Fruit fly (Drosophila melanogaster) whole organism, prepupa: ENCODE measurements around the gene Pdss2.
A peak's percentile ranks its signal among the peaks of the same experiment; 100 is the strongest.

Experiments
- CG11294 ChIP-seq: fragments of 200-800 bp; sonication (Bioruptor generic); IDR thresholded peaks from 2 replicates; pipeline ENCODE4 v1.3.6; 2022; ENCODE audit warnings: missing biosample characterization, missing genetic modification characterization
- CG11762 ChIP-seq: fragments of 200-800 bp; sonication (Bioruptor generic); optimal IDR thresholded peaks from 3 replicates; lab custom pipeline; 2016; ENCODE audit warnings: missing biosample characterization, missing genetic modification characterization; ENCODE audit not compliant: insufficient read depth
- CG15336 ChIP-seq: fragments of 200-800 bp; sonication (Bioruptor generic); IDR thresholded peaks from 2 replicates; pipeline ENCODE4 v1.3.6; 2022; ENCODE audit warnings: missing biosample characterization, missing genetic modification characterization
- CG1621 ChIP-seq: fragments of 200-800 bp; sonication (Bioruptor generic); optimal IDR thresholded peaks from 3 replicates; lab custom pipeline; 2018; ENCODE audit warnings: missing biosample characterization, mild to moderate bottlenecking, missing genetic modification characterization
- CG16779 ChIP-seq: fragments of 200-800 bp; sonication (Bioruptor generic); optimal IDR thresholded peaks from 3 replicates; lab custom pipeline; 2017; ENCODE audit warnings: missing biosample characterization, mild to moderate bottlenecking, missing genetic modification characterization
- CG3032 ChIP-seq: fragments of 200-800 bp; optimal IDR thresholded peaks from 2 replicates; lab custom pipeline; 2019; ENCODE audit warnings: missing biosample characterization, mild to moderate bottlenecking, missing genetic modification characterization, moderate library complexity
- CG32006 ChIP-seq: fragments of 200-800 bp; sonication (Bioruptor generic); optimal IDR thresholded peaks from 3 replicates; lab custom pipeline; 2017; ENCODE audit warnings: missing biosample characterization, mild to moderate bottlenecking, missing genetic modification characterization
- CG3919 ChIP-seq: fragments of 200-800 bp; sonication (Bioruptor generic); optimal IDR thresholded peaks from 3 replicates; lab custom pipeline; 2016; ENCODE audit warnings: missing biosample characterization, missing genetic modification characterization
- CG6163 ChIP-seq: fragments of 200-800 bp; sonication (Bioruptor generic); IDR thresholded peaks from 3 replicates; pipeline ENCODE4 v1.3.6; 2022; ENCODE audit warnings: missing biosample characterization, missing genetic modification characterization
- CG6792 ChIP-seq: fragments of 200-800 bp; sonication (Bioruptor generic); optimal IDR thresholded peaks from 3 replicates; lab custom pipeline; 2016; ENCODE audit warnings: missing biosample characterization, missing genetic modification characterization
- CG6808 ChIP-seq: fragments of 200-800 bp; sonication (Bioruptor generic); optimal IDR thresholded peaks from 3 replicates; lab custom pipeline; 2017; ENCODE audit warnings: missing biosample characterization, missing genetic modification characterization, mild to moderate bottlenecking, moderate library complexity, missing genetic modification reagents
- CG6854 ChIP-seq: fragments of 200-800 bp; sonication (Bioruptor generic); optimal IDR thresholded peaks from 2 replicates; lab custom pipeline; 2017; ENCODE audit warnings: missing biosample characterization, mild to moderate bottlenecking, missing genetic modification characterization
- CG8632 ChIP-seq: fragments of 200-800 bp; sonication (Bioruptor generic); optimal IDR thresholded peaks from 3 replicates; lab custom pipeline; 2016; ENCODE audit warnings: missing biosample characterization, missing genetic modification characterization
- CG9139 ChIP-seq: fragments of 200-800 bp; sonication (Bioruptor generic); optimal IDR thresholded peaks from 3 replicates; lab custom pipeline; 2017; ENCODE audit warnings: missing biosample characterization, mild to moderate bottlenecking, missing genetic modification characterization
- Eip75B ChIP-seq: fragments of 200-800 bp; sonication (Bioruptor generic); optimal IDR thresholded peaks from 3 replicates; lab custom pipeline; 2016; ENCODE audit warnings: missing biosample characterization, missing genetic modification characterization
- Eip78C ChIP-seq: fragments of 200-800 bp; sonication (Bioruptor generic); peaks from one replicate; lab custom pipeline; 2016; ENCODE audit warnings: missing biosample characterization, missing genetic modification characterization
- Eip93F ChIP-seq: fragments of 200-800 bp; sonication (Bioruptor generic); optimal IDR thresholded peaks from 2 replicates; lab custom pipeline; 2016; ENCODE audit warnings: missing biosample characterization, mild to moderate bottlenecking, missing genetic modification characterization
- Ets21C ChIP-seq: fragments of 200-800 bp; sonication (Bioruptor generic); optimal IDR thresholded peaks from 3 replicates; lab custom pipeline; 2016; ENCODE audit warnings: missing biosample characterization, missing genetic modification characterization
- Ets96B ChIP-seq: fragments of 200-800 bp; optimal IDR thresholded peaks from 2 replicates; lab custom pipeline; 2019; ENCODE audit warnings: missing biosample characterization, mild to moderate bottlenecking, missing genetic modification characterization, moderate library complexity
- Hr39 ChIP-seq: fragments of 200-800 bp; sonication (Bioruptor generic); optimal IDR thresholded peaks from 2 replicates; lab custom pipeline; 2016; ENCODE audit warnings: missing biosample characterization, missing genetic modification characterization
- Hr4 ChIP-seq: fragments of 200-800 bp; sonication (Bioruptor generic); optimal IDR thresholded peaks from 3 replicates; lab custom pipeline; 2016; ENCODE audit warnings: missing biosample characterization, missing genetic modification characterization
- Lpt ChIP-seq: fragments of 200-800 bp; sonication (Bioruptor generic); optimal IDR thresholded peaks from 3 replicates; lab custom pipeline; 2016; ENCODE audit warnings: missing biosample characterization, missing genetic modification characterization
- Met ChIP-seq: fragments of 200-800 bp; sonication (Bioruptor generic); optimal IDR thresholded peaks from 3 replicates; lab custom pipeline; 2016; ENCODE audit warnings: missing biosample characterization, missing genetic modification characterization
- OdsH ChIP-seq: fragments of 200-800 bp; sonication (Bioruptor generic); optimal IDR thresholded peaks from 3 replicates; lab custom pipeline; 2016; ENCODE audit warnings: missing biosample characterization, missing genetic modification characterization
- Smox ChIP-seq: fragments of 200-800 bp; sonication (Bioruptor generic); optimal IDR thresholded peaks from 3 replicates; lab custom pipeline; 2016; ENCODE audit warnings: missing biosample characterization, missing genetic modification characterization
- Sox102F ChIP-seq: fragments of 200-800 bp; sonication (Bioruptor generic); optimal IDR thresholded peaks from 2 replicates; lab custom pipeline; 2016; ENCODE audit warnings: missing biosample characterization, mild to moderate bottlenecking, missing genetic modification characterization
- Sox14 ChIP-seq: fragments of 200-800 bp; sonication (Bioruptor generic); optimal IDR thresholded peaks from 3 replicates; lab custom pipeline; 2016; ENCODE audit warnings: missing biosample characterization, missing genetic modification characterization
- Sox15 ChIP-seq: fragments of 200-800 bp; sonication (Bioruptor generic); optimal IDR thresholded peaks from 3 replicates; lab custom pipeline; 2016; ENCODE audit warnings: missing biosample characterization, missing genetic modification characterization
- acj6 ChIP-seq: fragments of 200-800 bp; sonication (Bioruptor generic); optimal IDR thresholded peaks from 3 replicates; lab custom pipeline; 2016; ENCODE audit warnings: missing biosample characterization, missing genetic modification characterization
- cyc ChIP-seq: fragments of 200-800 bp; sonication (Bioruptor generic); optimal IDR thresholded peaks from 3 replicates; lab custom pipeline; 2016; ENCODE audit warnings: missing biosample characterization, missing genetic modification characterization
- dac ChIP-seq: fragments of 200-800 bp; sonication (Bioruptor generic); optimal IDR thresholded peaks from 2 replicates; lab custom pipeline; 2017; ENCODE audit warnings: missing biosample characterization, mild to moderate bottlenecking, missing genetic modification characterization
- dsx ChIP-seq: fragments of 200-800 bp; optimal IDR thresholded peaks from 3 replicates; lab custom pipeline; 2019; ENCODE audit warnings: missing biosample characterization, mild to moderate bottlenecking, missing genetic modification characterization, moderate library complexity; ENCODE audit not compliant: poor library complexity, severe bottlenecking
- eg ChIP-seq: fragments of 200-800 bp; sonication (Bioruptor generic); IDR thresholded peaks from 3 replicates; pipeline ENCODE4 v1.3.6; 2022; ENCODE audit warnings: missing biosample characterization, missing genetic modification characterization
- esn ChIP-seq: fragments of 200-800 bp; sonication (Bioruptor generic); optimal IDR thresholded peaks from 2 replicates; lab custom pipeline; 2016; ENCODE audit warnings: missing biosample characterization, mild to moderate bottlenecking, missing genetic modification characterization, moderate library complexity
- fd85E ChIP-seq: fragments of 200-800 bp; sonication (Bioruptor generic); optimal IDR thresholded peaks from 3 replicates; lab custom pipeline; 2016; ENCODE audit warnings: missing biosample characterization, missing genetic modification characterization
- net ChIP-seq: fragments of 200-800 bp; sonication (Bioruptor generic); optimal IDR thresholded peaks from 3 replicates; lab custom pipeline; 2016; ENCODE audit warnings: missing biosample characterization, missing genetic modification characterization
- pdm3 ChIP-seq: fragments of 200-800 bp; sonication (Bioruptor generic); optimal IDR thresholded peaks from 3 replicates; lab custom pipeline; 2016; ENCODE audit warnings: missing biosample characterization, missing genetic modification characterization
- salr ChIP-seq, 2 experiments: fragments of 200-800 bp; sonication (Bioruptor generic); optimal IDR thresholded peaks; 3 replicates each; lab custom pipeline; 2016 to 2018; ENCODE audit warnings: missing biosample characterization in 2 of 2, missing genetic modification characterization in 2 of 2, mild to moderate bottlenecking in 1 of 2
- spab ChIP-seq: fragments of 200-800 bp; sonication (Bioruptor generic); optimal IDR thresholded peaks from 2 replicates; lab custom pipeline; 2017; ENCODE audit warnings: missing biosample characterization, mild to moderate bottlenecking, missing genetic modification characterization, missing genetic modification reagents
- ss ChIP-seq, 2 experiments: fragments of 200-800 bp; sonication (Bioruptor generic); optimal IDR thresholded peaks; 2 replicates in 1 of 2; 3 replicates in 1 of 2; lab custom pipeline; 2017 to 2018; ENCODE audit warnings: mild to moderate bottlenecking in 2 of 2, missing biosample characterization in 2 of 2, missing genetic modification characterization in 2 of 2, moderate library complexity in 1 of 2
- svp ChIP-seq: fragments of 200-800 bp; sonication (Bioruptor generic); peaks from one replicate; lab custom pipeline; 2016; ENCODE audit warnings: missing biosample characterization, missing genetic modification characterization
- vri ChIP-seq: fragments of 200-800 bp; sonication (Bioruptor generic); optimal IDR thresholded peaks from 3 replicates; lab custom pipeline; 2016; ENCODE audit warnings: missing biosample characterization, mild to moderate bottlenecking, missing genetic modification characterization

The Pdss2 gene

dm6 chr3L:21024965-21025833 lies 2.5 kb upstream of the Pdss2 start (continued):
- TF ChIP-seq CG9139 (GFP tag; lab: Kevin White, UChicago) (peak; percentile 79), CG6163 (GFP tag; lab: Robert Waterston, UW) (peak; percentile 85), pdm3 (peak; percentile 34), cyc (GFP tag; lab: Kevin White, UChicago) (no peak), CG11294 (GFP tag; lab: Robert Waterston, UW) (0 out of 2 replicates have a peak, but pooled peaks have one; percentile 19), CG32006 (GFP tag; lab: Kevin White, UChicago) (peak; percentile 36), spab (peak; percentile 67), CG8632 (GFP tag; lab: Kevin White, UChicago) (peak; percentile 20), OdsH (GFP tag; lab: Kevin White, UChicago) (peak; percentile 14), CG11762 (GFP tag; lab: Kevin White, UChicago) (no peak)

dm6 chr3L:21026025-21026916 lies 1.4 kb upstream of the Pdss2 start:
- TF ChIP-seq Ets96B (tag; lab: Kevin White, UChicago) (peak; percentile 15), dsx (GFP tag; lab: Kevin White, UChicago) (peak; percentile 16), Sox102F (GFP tag; lab: Kevin White, UChicago) (no peak), vri (GFP tag; lab: Kevin White, UChicago) (no peak), Smox (GFP tag; lab: Kevin White, UChicago) (no peak), fd85E (no peak), ss (GFP tag; optimal IDR thresholded peaks at IDR 0.05; lab: Kevin White, UChicago) (peak; percentile 17 to 33), Met (GFP tag; lab: Kevin White, UChicago) (peak; percentile 25), esn (GFP tag; lab: Kevin White, UChicago) (no peak), Ets21C (GFP tag; lab: Kevin White, UChicago) (no peak), Sox15 (GFP tag; lab: Kevin White, UChicago) (no peak), Hr39 (GFP tag; lab: Kevin White, UChicago) (no peak), CG3032 (tag; lab: Kevin White, UChicago) (no peak), CG32006 (GFP tag; lab: Kevin White, UChicago) (peak; percentile 58), CG16779 (peak; percentile 23), eg (GFP tag; lab: Robert Waterston, UW) (peak; percentile 60), CG9139 (GFP tag; lab: Kevin White, UChicago) (peak; percentile 13), dac (GFP tag; lab: Kevin White, UChicago) (no peak), salr (GFP tag; optimal IDR thresholded peaks at IDR 0.05; lab: Kevin White, UChicago) (peak; percentile 23 to 38), CG6163 (GFP tag; lab: Robert Waterston, UW) (peak; percentile 79), acj6 (GFP tag; lab: Kevin White, UChicago) (no peak), OdsH (GFP tag; lab: Kevin White, UChicago) (no peak), CG1621 (tag; lab: Kevin White, UChicago) (no peak), net (GFP tag; lab: Kevin White, UChicago) (no peak), Eip93F (GFP tag; lab: Kevin White, UChicago) (no peak), CG6808 (GFP tag; lab: Kevin White, UChicago) (peak; percentile 25), Hr4 (GFP tag; lab: Kevin White, UChicago) (peak; percentile 31), CG6854 (GFP tag; lab: Kevin White, UChicago) (peak; percentile 27), CG6792 (GFP tag; lab: Kevin White, UChicago) (peak; percentile 6), CG3919 (GFP tag; lab: Kevin White, UChicago) (peak; percentile 31), CG15336 (GFP tag; lab: Robert Waterston, UW) (peak; percentile 52), Eip75B (GFP tag; lab: Kevin White, UChicago) (peak; percentile 17), Lpt (peak; percentile 25), svp (GFP tag; lab: Kevin White, UChicago) (peak; percentile 82), Eip78C (GFP tag; lab: Kevin White, UChicago) (peak; percentile 71), Sox14 (peak; percentile 29)
